Worm (Caenorhabditis elegans) whole organism, midembryonic: ENCODE measurements around the gene chw-1.

Source experiments
- T22C8.4 ChIP-seq: fragments of 200-800 bp; sonication (Bioruptor generic); IDR thresholded peaks from 2 replicates; pipeline ENCODE4 v1.3.6; 2022; ENCODE audit warnings: missing genetic modification characterization, missing compliant biosample characterization
- cog-1 ChIP-seq: sonication (generic microtip); optimal IDR thresholded peaks from 2 replicates; lab custom pipeline; 2016; ENCODE audit warnings: missing genetic modification characterization, missing compliant biosample characterization
- flt-1 ChIP-seq: fragments of 200-800 bp; sonication (Bioruptor generic); IDR thresholded peaks from 2 replicates; pipeline ENCODE4 v1.3.6; 2022; ENCODE audit warnings: missing genetic modification characterization, missing compliant biosample characterization
- klf-2 ChIP-seq: fragments of 200-800 bp; sonication (Bioruptor generic); conservative IDR thresholded peaks from 2 replicates; pipeline ENCODE4 v1.3.6; 2022; ENCODE audit warnings: missing genetic modification reagents, missing genetic modification characterization, missing compliant biosample characterization
- med-1 ChIP-seq: sonication (generic microtip); optimal IDR thresholded peaks from 2 replicates; lab custom pipeline; 2017; ENCODE audit warnings: missing genetic modification characterization, mild to moderate bottlenecking, missing compliant biosample characterization, antibody characterized with exemption, missing genetic modification reagents; ENCODE audit not compliant: insufficient read depth
- ref-1 ChIP-seq: fragments of 200-800 bp; sonication (Bioruptor generic); conservative IDR thresholded peaks from 2 replicates; pipeline ENCODE4 v1.3.6; 2022; ENCODE audit warnings: missing genetic modification reagents, missing genetic modification characterization, missing compliant biosample characterization
- tab-1 ChIP-seq: fragments of 200-800 bp; sonication (Bioruptor generic); IDR thresholded peaks from 2 replicates; pipeline ENCODE4 v1.3.6; 2022; ENCODE audit warnings: missing genetic modification characterization, missing compliant biosample characterization
- ztf-23 ChIP-seq: fragments of 200-800 bp; sonication (Bioruptor generic); IDR thresholded peaks from 2 replicates; pipeline ENCODE4 v1.3.6; 2022; ENCODE audit warnings: missing genetic modification reagents, missing genetic modification characterization, missing compliant biosample characterization
- ztf-29 ChIP-seq: fragments of 200-800 bp; sonication (Bioruptor generic); IDR thresholded peaks from 2 replicates; pipeline ENCODE4 v1.3.6; 2022; ENCODE audit warnings: missing genetic modification reagents, missing genetic modification characterization, missing compliant biosample characterization

The chw-1 gene

ce11 chrV:10468190-10468589, 6.1 kb downstream of the chw-1 start, which contains the start of gene egl-9:
Gene egl-9 (plus strand): TSS chrV:10468517.
- TF ChIP-seq ztf-23 (GFP tag; lab: Robert Waterston, UW) (no peak), ref-1 (GFP tag; lab: Robert Waterston, UW) (no peak)

ce11 chrV:10468709-10469108, 6.6 kb downstream of the chw-1 start:
- TF ChIP-seq ztf-23 (GFP tag; lab: Robert Waterston, UW) (no peak), T22C8.4 (GFP tag; lab: Robert Waterston, UW) (no peak), tab-1 (no peak), cog-1 (no peak), klf-2 (GFP tag; lab: Robert Waterston, UW) (no peak), flt-1 (GFP tag; lab: Robert Waterston, UW) (no peak), med-1 (GFP tag; lab: Kevin White, UChicago) (no peak), ref-1 (GFP tag; lab: Robert Waterston, UW) (no peak), ztf-29 (GFP tag; lab: Robert Waterston, UW) (no peak)

ce11 chrV:10469845-10470244, 7.8 kb downstream of the chw-1 start:
- TF ChIP-seq med-1 (GFP tag; lab: Kevin White, UChicago) (no peak), flt-1 (GFP tag; lab: Robert Waterston, UW) (no peak), ref-1 (GFP tag; lab: Robert Waterston, UW) (no peak), tab-1 (no peak), ztf-29 (GFP tag; lab: Robert Waterston, UW) (no peak)

- TF ChIP-seq ref-1 (GFP tag; lab: Robert Waterston, UW) = no peak
- no peak for TF ChIP-seq cog-1
- no peak for TF ChIP-seq tab-1
- no peak for TF ChIP-seq flt-1 (GFP tag; lab: Robert Waterston, UW)
- TF ChIP-seq med-1 (GFP tag; lab: Kevin White, UChicago) = no peak
- TF ChIP-seq ztf-23 (GFP tag; lab: Robert Waterston, UW) = no peak
- no peak for TF ChIP-seq ztf-29 (GFP tag; lab: Robert Waterston, UW)
- TF ChIP-seq T22C8.4 (GFP tag; lab: Robert Waterston, UW) = no peak
- no peak for TF ChIP-seq klf-2 (GFP tag; lab: Robert Waterston, UW)
Measured at ce11 chrV:10471007-10471406, 8.9 kb downstream of the chw-1 start.

ce11 chrV:10472901-10473774, 11.1 kb downstream of the chw-1 start:
- TF ChIP-seq ztf-23 (GFP tag; lab: Robert Waterston, UW) = no peak
- TF ChIP-seq cog-1 = no peak

ce11 chrV:10474040-10474439, 12.0 kb downstream of the chw-1 start:
- TF ChIP-seq T22C8.4 (GFP tag; lab: Robert Waterston, UW) (no peak), ztf-29 (GFP tag; lab: Robert Waterston, UW) (no peak), cog-1 (no peak), tab-1 (no peak), ref-1 (GFP tag; lab: Robert Waterston, UW) (no peak), ztf-23 (GFP tag; lab: Robert Waterston, UW) (no peak), flt-1 (GFP tag; lab: Robert Waterston, UW) (no peak), klf-2 (GFP tag; lab: Robert Waterston, UW) (no peak)

- TF ChIP-seq ref-1 (GFP tag; lab: Robert Waterston, UW) (no peak), cog-1 (no peak), klf-2 (GFP tag; lab: Robert Waterston, UW) (no peak), med-1 (GFP tag; lab: Kevin White, UChicago) (no peak), flt-1 (GFP tag; lab: Robert Waterston, UW) (no peak), ztf-23 (GFP tag; lab: Robert Waterston, UW) (no peak), T22C8.4 (GFP tag; lab: Robert Waterston, UW) (no peak), ztf-29 (GFP tag; lab: Robert Waterston, UW) (no peak), tab-1 (no peak)
Measured at ce11 chrV:10475421-10475820, 13.3 kb downstream of the chw-1 start.

- no peak for TF ChIP-seq ref-1 (GFP tag; lab: Robert Waterston, UW)
- TF ChIP-seq med-1 (GFP tag; lab: Kevin White, UChicago) = no peak
Measured at ce11 chrV:10476864-10477443, 14.9 kb downstream of the chw-1 start.

- TF ChIP-seq ztf-29 (GFP tag; lab: Robert Waterston, UW) (no peak), klf-2 (GFP tag; lab: Robert Waterston, UW) (no peak), cog-1 (no peak), ref-1 (GFP tag; lab: Robert Waterston, UW) (no peak), tab-1 (no peak), flt-1 (GFP tag; lab: Robert Waterston, UW) (no peak), med-1 (GFP tag; lab: Kevin White, UChicago) (no peak), ztf-23 (GFP tag; lab: Robert Waterston, UW) (no peak), T22C8.4 (GFP tag; lab: Robert Waterston, UW) (no peak)
Measured at ce11 chrV:10478097-10478828, 16.2 kb downstream of the chw-1 start, which contains the start of the genes crp-1 and Y32F6B.9. Gene crp-1 (plus strand): TSS chrV:10478564. Gene Y32F6B.9 (plus strand): TSS chrV:10478699.
